Worm (Caenorhabditis elegans) whole organism, L3 larva: ENCODE data around the gene T05G5.5.

Experiments
- ceh-16 ChIP-seq: sonication (generic microtip); optimal IDR thresholded peaks from 2 replicates; lab custom pipeline; 2017; ENCODE audit warnings: missing biosample characterization, missing genetic modification characterization
- ceh-82 ChIP-seq: fragments of 150-350 bp; optimal IDR thresholded peaks from 2 replicates; lab custom pipeline; 2014; ENCODE audit warnings: missing biosample characterization, missing genetic modification characterization
- ceh-9 ChIP-seq: sonication (generic microtip); optimal IDR thresholded peaks from 2 replicates; lab custom pipeline; 2018; ENCODE audit warnings: missing biosample characterization, missing genetic modification characterization
- fkh-2 ChIP-seq: fragments of 150-350 bp; optimal IDR thresholded peaks from 2 replicates; lab custom pipeline; 2014; ENCODE audit warnings: missing biosample characterization, missing genetic modification reagents, missing genetic modification characterization
- jun-1 ChIP-seq: fragments of 150-350 bp; optimal IDR thresholded peaks from 2 replicates; lab custom pipeline; 2014; ENCODE audit warnings: missing biosample characterization, missing genetic modification reagents, missing genetic modification characterization
- mdl-1 ChIP-seq: fragments of 150-350 bp; optimal IDR thresholded peaks from 2 replicates; lab custom pipeline; 2014; ENCODE audit warnings: missing biosample characterization, missing genetic modification characterization
- nhr-237 ChIP-seq: fragments of 150-350 bp; optimal IDR thresholded peaks from 2 replicates; lab custom pipeline; 2014; ENCODE audit warnings: missing biosample characterization, missing genetic modification characterization
- skn-1 ChIP-seq: fragments of 150-350 bp; optimal IDR thresholded peaks from 2 replicates; lab custom pipeline; 2014; ENCODE audit warnings: missing biosample characterization, missing genetic modification characterization
- unc-62 ChIP-seq: fragments of 150-350 bp; sonication (generic microtip); optimal IDR thresholded peaks from 4 replicates; lab custom pipeline; 2014; ENCODE audit warnings: missing biosample characterization, missing genetic modification reagents, missing genetic modification characterization

DNA sequence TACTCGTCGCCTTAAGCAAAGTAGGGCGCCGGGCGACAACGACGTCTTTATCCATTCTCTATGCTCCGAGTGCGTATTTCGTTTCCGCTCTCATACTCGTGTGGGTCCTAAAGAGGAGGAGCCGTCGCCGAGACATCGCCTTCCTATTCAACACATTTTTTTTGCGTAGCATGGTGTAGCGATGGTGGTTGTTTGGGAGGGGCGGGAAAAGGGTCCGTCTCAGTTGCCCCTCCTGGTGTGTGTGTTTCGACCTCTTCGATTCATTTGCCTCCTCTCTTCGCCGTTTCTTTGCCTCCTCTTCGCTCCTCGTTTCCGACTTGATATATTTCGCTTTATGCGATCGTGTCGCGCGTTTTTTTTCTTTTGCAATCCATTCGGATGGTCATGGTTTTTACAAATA lies 49.4 kb downstream of the T05G5.5 start:
- no peak for TF ChIP-seq nhr-237 (tag; lab: Kevin White, UChicago)
- TF ChIP-seq unc-62 (GFP tag; lab: Kevin White, UChicago): no peak
- no peak for TF ChIP-seq mdl-1 (tag; lab: Kevin White, UChicago)
- TF ChIP-seq ceh-16: no peak
- no peak for TF ChIP-seq ceh-82
- TF ChIP-seq fkh-2 (tag; lab: Kevin White, UChicago): no peak
- TF ChIP-seq skn-1 (tag; lab: Kevin White, UChicago): no peak
- TF ChIP-seq jun-1 (tag; lab: Kevin White, UChicago): no peak
- TF ChIP-seq ceh-9 (tag; lab: Kevin White, UChicago): no peak
